Worm (Caenorhabditis elegans) whole organism, L1 larva: Measurements from ENCODE around the gene del-8.

Experiments used
- elt-3 ChIP-seq, 6 experiments: fragments of 150-350 bp in 1 of 6; sonication (generic microtip); optimal IDR thresholded peaks; 2 replicates each; lab custom pipeline; 2017 to 2018; ENCODE audit warnings: missing biosample characterization in 6 of 6, missing genetic modification characterization in 6 of 6, inconsistent platforms in 1 of 6
- zag-1 ChIP-seq: fragments of 150-350 bp; optimal IDR thresholded peaks from 2 replicates; lab custom pipeline; 2014; ENCODE audit warnings: missing biosample characterization, missing genetic modification characterization

DNA sequence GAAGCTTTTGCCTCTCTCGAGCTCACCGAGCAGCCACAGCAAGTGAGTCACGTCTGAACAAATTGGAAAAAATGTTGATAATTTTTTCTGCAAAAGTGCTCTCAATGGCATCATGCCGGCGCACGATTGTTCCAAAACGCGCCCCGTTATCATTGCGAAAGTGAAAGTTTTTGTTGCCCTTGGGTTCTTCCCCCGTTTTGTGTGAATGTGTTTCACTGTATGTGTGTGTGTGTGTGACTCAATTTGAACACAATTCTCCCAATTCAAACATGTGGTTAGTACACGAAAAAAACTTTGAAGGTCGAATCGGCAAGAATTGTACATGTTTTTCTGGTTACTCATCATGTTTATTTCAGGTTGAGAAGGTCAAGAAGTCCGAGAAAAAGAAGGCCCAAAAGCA is 36.1 kb upstream of the del-8 start:
- TF ChIP-seq zag-1 (tag; lab: Kevin White, UChicago) (no peak), elt-3 (tag; optimal IDR thresholded peaks at IDR 0.05; lab: Kevin White, UChicago) (peak in 4 of 6 experiments; percentile 17 to 76 (median 42))
